Worm (Caenorhabditis elegans): ENCODE results near the gene hint-3.

- TF ChIP-seq elt-1 (tag; optimal IDR thresholded peaks at IDR 0.05) = no peak
- TF ChIP-seq ama-1 (optimal IDR thresholded peaks at IDR 0.05) = no peak
- no peak for TF ChIP-seq nhr-11 (tag; optimal IDR thresholded peaks at IDR 0.05)
These were observed 27.0 kb upstream of the hint-3 start for ce11 chrV:7733240-7733765.
